Worm (Caenorhabditis elegans) whole organism, L4 larva: ENCODE measurements around the gene col-14.

ENCODE experiments used
- F37D6.2 ChIP-seq: sonication (generic microtip); optimal IDR thresholded peaks from 2 replicates; lab custom pipeline; 2016; ENCODE audit warnings: mild to moderate bottlenecking, missing genetic modification characterization, missing compliant biosample characterization
- T20F7.1 ChIP-seq: fragments of 200-800 bp; sonication (Bioruptor generic); optimal IDR thresholded peaks from 2 replicates; lab custom pipeline; 2018; ENCODE audit warnings: mild to moderate bottlenecking, missing genetic modification characterization, missing compliant biosample characterization
- T26A8.4 ChIP-seq: fragments of 200-800 bp; sonication (Bioruptor generic); IDR thresholded peaks from 2 replicates; pipeline ENCODE4 v1.3.6; 2022; ENCODE audit warnings: missing genetic modification characterization, missing compliant biosample characterization
- ama-1 ChIP-seq: fragments of 150-350 bp; optimal IDR thresholded peaks from 2 replicates; lab custom pipeline; 2014; ENCODE audit warnings: inconsistent platforms, mixed read lengths
- arid-1 ChIP-seq: fragments of 200-800 bp; sonication (Bioruptor generic); conservative IDR thresholded peaks from 2 replicates; pipeline ENCODE4 v1.3.6; 2022; ENCODE audit warnings: missing genetic modification reagents, missing genetic modification characterization, missing compliant biosample characterization
- attf-4 ChIP-seq: sonication (generic microtip); optimal IDR thresholded peaks from 3 replicates; lab custom pipeline; 2017; ENCODE audit warnings: missing biosample characterization, missing genetic modification characterization
- ceh-28 ChIP-seq: fragments of 150-350 bp; optimal IDR thresholded peaks from 2 replicates; lab custom pipeline; 2014; ENCODE audit warnings: missing biosample characterization, missing genetic modification reagents, missing genetic modification characterization
- ceh-62 ChIP-seq: sonication (generic microtip); optimal IDR thresholded peaks from 2 replicates; lab custom pipeline; 2017; ENCODE audit warnings: missing biosample characterization, missing genetic modification characterization
- cey-2 ChIP-seq: sonication (generic microtip); optimal IDR thresholded peaks from 3 replicates; lab custom pipeline; 2017; ENCODE audit warnings: missing genetic modification characterization, mild to moderate bottlenecking, missing compliant biosample characterization, antibody characterized with exemption, borderline replicate concordance; ENCODE audit not compliant: insufficient read depth
- ctbp-1 ChIP-seq: fragments of 200-800 bp; sonication (Bioruptor generic); IDR thresholded peaks from 2 replicates; pipeline ENCODE4 v1.3.6; 2022; ENCODE audit warnings: missing genetic modification reagents, missing genetic modification characterization, missing compliant biosample characterization
- daf-16 ChIP-seq, 3 experiments: sonication (generic microtip); optimal IDR thresholded peaks; 2 replicates each; lab custom pipeline; 2016 to 2017; ENCODE audit warnings: missing genetic modification characterization in 3 of 3, missing genetic modification reagents in 3 of 3, mild to moderate bottlenecking in 2 of 3, missing compliant biosample characterization in 2 of 3, missing biosample characterization in 1 of 3, moderate library complexity in 1 of 3
- dmd-6 ChIP-seq: fragments of 200-800 bp; sonication (Bioruptor generic); IDR thresholded peaks from 2 replicates; pipeline ENCODE4 v1.3.6; 2022; ENCODE audit warnings: missing genetic modification reagents, missing genetic modification characterization, missing compliant biosample characterization
- dmd-8 ChIP-seq: fragments of 200-800 bp; sonication (Bioruptor generic); IDR thresholded peaks from 2 replicates; pipeline ENCODE4 v1.3.6; 2022; ENCODE audit warnings: missing genetic modification characterization, missing compliant biosample characterization
- dpl-1 ChIP-seq: fragments of 150-350 bp; optimal IDR thresholded peaks from 2 replicates; lab custom pipeline; 2014; ENCODE audit warnings: missing biosample characterization, missing genetic modification reagents, missing genetic modification characterization
- dve-1 ChIP-seq: sonication (generic microtip); optimal IDR thresholded peaks from 2 replicates; lab custom pipeline; 2017; ENCODE audit warnings: antibody characterized with exemption, mild to moderate bottlenecking, missing genetic modification characterization, missing compliant biosample characterization; ENCODE audit not compliant: insufficient read depth
- fos-1 ChIP-seq: fragments of 150-350 bp; optimal IDR thresholded peaks from 2 replicates; lab custom pipeline; 2014; ENCODE audit warnings: missing biosample characterization, missing genetic modification characterization
- hif-1 ChIP-seq, 2 experiments: sonication (generic microtip); optimal IDR thresholded peaks; 2 replicates each; lab custom pipeline; 2016 to 2017; ENCODE audit warnings: missing compliant biosample characterization in 2 of 2, missing genetic modification characterization in 2 of 2, missing genetic modification reagents in 2 of 2, missing genotype in 2 of 2, mild to moderate bottlenecking in 1 of 2
- hlh-11 ChIP-seq: fragments of 200-800 bp; sonication (Bioruptor generic); optimal IDR thresholded peaks from 2 replicates; lab custom pipeline; 2018; ENCODE audit warnings: mild to moderate bottlenecking, missing genetic modification characterization, missing compliant biosample characterization
- hlh-30 ChIP-seq: sonication (generic microtip); optimal IDR thresholded peaks from 2 replicates; lab custom pipeline; 2017; ENCODE audit warnings: antibody characterized with exemption, mild to moderate bottlenecking, missing genetic modification characterization, missing compliant biosample characterization; ENCODE audit not compliant: insufficient read depth
- lin-13 ChIP-seq: fragments of 150-350 bp; optimal IDR thresholded peaks from 2 replicates; lab custom pipeline; 2014; ENCODE audit warnings: missing biosample characterization, missing genetic modification reagents, missing genetic modification characterization
- lin-38 ChIP-seq: fragments of 200-800 bp; sonication (Bioruptor generic); IDR thresholded peaks from 2 replicates; pipeline ENCODE4 v1.3.6; 2022; ENCODE audit warnings: missing genetic modification reagents, missing genetic modification characterization, missing compliant biosample characterization
- lsy-2 ChIP-seq, 2 experiments: fragments of 150-350 bp in 1 of 2; sonication (generic microtip) in 1 of 2; optimal IDR thresholded peaks; 2 replicates each; lab custom pipeline; 2014 to 2017; ENCODE audit warnings: missing biosample characterization in 2 of 2, missing genetic modification characterization in 2 of 2
- mep-1 ChIP-seq: fragments of 150-350 bp; sonication (generic microtip); optimal IDR thresholded peaks from 3 replicates; lab custom pipeline; 2014; ENCODE audit warnings: missing biosample characterization, missing genetic modification characterization
- mes-2 ChIP-seq: sonication (generic microtip); optimal IDR thresholded peaks from 2 replicates; lab custom pipeline; 2016; ENCODE audit warnings: missing genotype, mild to moderate bottlenecking, missing genetic modification characterization, missing compliant biosample characterization; ENCODE audit not compliant: poor library complexity, severe bottlenecking
- nhr-102 ChIP-seq: sonication (generic microtip); optimal IDR thresholded peaks from 2 replicates; lab custom pipeline; 2016; ENCODE audit warnings: mild to moderate bottlenecking, missing genetic modification characterization, moderate library complexity, missing compliant biosample characterization
- nhr-111 ChIP-seq: fragments of 200-800 bp; sonication (Bioruptor generic); optimal IDR thresholded peaks from 2 replicates; lab custom pipeline; 2018; ENCODE audit warnings: mild to moderate bottlenecking, missing genetic modification characterization, missing compliant biosample characterization
- nhr-28 ChIP-seq: fragments of 150-350 bp; optimal IDR thresholded peaks from 2 replicates; lab custom pipeline; 2014; ENCODE audit warnings: missing biosample characterization, missing genetic modification characterization
- nhr-6 ChIP-seq: fragments of 150-350 bp; optimal IDR thresholded peaks from 2 replicates; lab custom pipeline; 2014; ENCODE audit warnings: missing biosample characterization, missing genetic modification characterization
- nhr-77 ChIP-seq: fragments of 150-350 bp; optimal IDR thresholded peaks from 2 replicates; lab custom pipeline; 2014; ENCODE audit warnings: missing biosample characterization, missing genetic modification characterization
- pha-4 ChIP-seq, 2 experiments: fragments of 150-350 bp in 1 of 2; fragments of 200-800 bp in 1 of 2; sonication (Bioruptor generic) in 1 of 2; IDR thresholded peaks in 1 of 2; optimal IDR thresholded peaks in 1 of 2; 2 replicates each; pipeline versions ENCODE4 v1.3.6 to Lab custom; 2014 to 2022; ENCODE audit warnings: missing genetic modification characterization in 2 of 2, missing genetic modification reagents in 2 of 2, missing biosample characterization in 1 of 2, missing compliant biosample characterization in 1 of 2
- rbr-2 ChIP-seq: sonication (generic microtip); optimal IDR thresholded peaks from 2 replicates; lab custom pipeline; 2016; ENCODE audit warnings: missing genotype, missing genetic modification characterization, missing compliant biosample characterization
- sdz-12 ChIP-seq: fragments of 200-800 bp; sonication (Bioruptor generic); optimal IDR thresholded peaks from 2 replicates; lab custom pipeline; 2018; ENCODE audit warnings: mild to moderate bottlenecking, missing genetic modification characterization, missing compliant biosample characterization
- snpc-4 ChIP-seq: fragments of 150-350 bp; optimal IDR thresholded peaks from 2 replicates; lab custom pipeline; 2014; ENCODE audit warnings: missing biosample characterization, missing genetic modification characterization
- spr-1 ChIP-seq: sonication (generic microtip); optimal IDR thresholded peaks from 2 replicates; lab custom pipeline; 2016; ENCODE audit warnings: mild to moderate bottlenecking, missing genetic modification characterization, missing compliant biosample characterization
- tag-97 ChIP-seq: fragments of 200-800 bp; sonication (Bioruptor generic); IDR thresholded peaks from 2 replicates; pipeline ENCODE4 v1.3.6; 2022; ENCODE audit warnings: missing genetic modification characterization, missing compliant biosample characterization
- unc-62 ChIP-seq, 3 experiments: fragments of 150-350 bp in 1 of 3; sonication (generic microtip); optimal IDR thresholded peaks in 2 of 3; peaks in 1 of 3; 1 replicate in 1 of 3; 2 replicates in 2 of 3; lab custom pipeline; 2014 to 2017; ENCODE audit warnings: missing biosample characterization in 3 of 3, missing genetic modification characterization in 3 of 3, missing genetic modification reagents in 3 of 3, missing genotype in 1 of 3
- ztf-7 ChIP-seq: fragments of 150-350 bp; optimal IDR thresholded peaks from 2 replicates; lab custom pipeline; 2014; ENCODE audit warnings: missing biosample characterization, missing genetic modification characterization

Gene col-14

ce11 chrIV:7783801-7784411 is 30.7 kb downstream of the col-14 start, which contains the start of gene tag-321 (continued):
- no peak for TF ChIP-seq tag-97 (GFP tag; lab: Robert Waterston, UW)
- TF ChIP-seq, all 104 proteins: peak for 8

DNA sequence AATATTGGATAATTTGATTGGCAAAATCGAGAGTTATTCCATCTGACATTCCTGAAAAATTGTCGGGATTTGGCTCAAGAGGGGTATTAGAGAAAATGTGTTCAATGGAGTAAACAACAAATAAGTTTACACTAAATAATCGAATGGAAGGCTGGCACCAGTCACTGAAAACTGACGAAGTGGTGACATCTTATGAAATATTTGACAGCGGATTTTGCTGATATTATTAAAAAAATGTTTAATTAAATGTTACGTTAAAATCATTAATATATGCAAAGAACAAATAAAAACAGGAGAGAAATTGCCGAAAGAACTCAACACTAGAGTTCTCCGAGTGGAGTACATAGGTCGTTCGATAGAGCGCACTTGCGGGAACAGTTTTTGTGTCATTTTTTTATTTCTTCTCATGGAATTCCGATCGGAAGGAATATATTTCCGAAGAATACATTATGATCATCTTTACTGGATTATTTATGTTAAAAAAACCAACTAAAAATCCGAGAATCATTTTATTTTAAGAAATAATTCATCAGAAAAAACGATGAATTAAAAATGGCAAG is 32.4 kb downstream of the col-14 start, which contains the start of gene tag-322:
tag-322 (minus strand) TSS at position 51 of the 560 bp plus-strand sequence.
- TF ChIP-seq hif-1 (tag; optimal IDR thresholded peaks at IDR 0.05; lab: Kevin White, UChicago) = peak in 1 of 2 experiments; percentile 4
- TF ChIP-seq dmd-8 (GFP tag; lab: Robert Waterston, UW) = no peak
- no peak for TF ChIP-seq unc-62 (GFP tag; optimal IDR thresholded peaks at IDR 0.05 in 1 of 2; lab: Kevin White, UChicago)
- no peak for TF ChIP-seq unc-62 (tag; optimal IDR thresholded peaks at IDR 0.05; lab: Kevin White, UChicago)
- TF ChIP-seq ctbp-1 (GFP tag; lab: Robert Waterston, UW) = no peak
- TF ChIP-seq ama-1 (lab: Kevin White, UChicago) = peak; percentile 44
- peak; percentile 31 for TF ChIP-seq nhr-6
- TF ChIP-seq pha-4 (GFP tag; IDR thresholded peaks at IDR 0.05; lab: Robert Waterston, UW) = no peak
- peak; percentile 18 for TF ChIP-seq pha-4 (tag; optimal IDR thresholded peaks at IDR 0.05; lab: Kevin White, UChicago)
- peak; percentile 21 for TF ChIP-seq lin-13
- TF ChIP-seq nhr-102 (tag; lab: Kevin White, UChicago) = peak; percentile 42
- TF ChIP-seq lsy-2 (tag; optimal IDR thresholded peaks at IDR 0.05; lab: Kevin White, UChicago) = peak; percentile 32 to 92
- TF ChIP-seq attf-4 (tag; lab: Kevin White, UChicago) = no peak
- TF ChIP-seq sdz-12 = no peak
- 0 out of 2 replicates have a peak, but pooled peaks have one; percentile 32 for TF ChIP-seq arid-1 (GFP tag; lab: Robert Waterston, UW)
- peak; percentile 11 for TF ChIP-seq ztf-7
- no peak for TF ChIP-seq snpc-4 (tag; lab: Kevin White, UChicago)
- peak; percentile 54 for TF ChIP-seq hlh-30 (tag; lab: Kevin White, UChicago)
- peak; percentile 71 for TF ChIP-seq dpl-1 (GFP tag; lab: Kevin White, UChicago)
- peak; percentile 42 for TF ChIP-seq nhr-77 (tag; lab: Kevin White, UChicago)
- peak; percentile 32 for TF ChIP-seq hlh-11 (tag; lab: Kevin White, UChicago)
- TF ChIP-seq dve-1 = peak; percentile 70
- peak; percentile 85 for TF ChIP-seq mep-1 (tag; lab: Kevin White, UChicago)
- TF ChIP-seq spr-1 = peak; percentile 58
- peak; percentile 84 for TF ChIP-seq mes-2 (tag; lab: Kevin White, UChicago)
- TF ChIP-seq rbr-2 = peak; percentile 62
- peak in 1 of 2 experiments; percentile 32 for TF ChIP-seq daf-16 (GFP tag; optimal IDR thresholded peaks at IDR 0.05; lab: Kevin White, UChicago)
- peak; percentile 45 for TF ChIP-seq daf-16 (tag; optimal IDR thresholded peaks at IDR 0.05; lab: Kevin White, UChicago)
- TF ChIP-seq cey-2 (tag; lab: Kevin White, UChicago) = no peak
- peak; percentile 96 for TF ChIP-seq lin-38 (GFP tag; lab: Robert Waterston, UW)
- peak; percentile 16 for TF ChIP-seq F37D6.2 (tag; lab: Kevin White, UChicago)
- peak; percentile 47 for TF ChIP-seq T20F7.1 (GFP tag; lab: Kevin White, UChicago)
- TF ChIP-seq fos-1 = no peak
- peak; percentile 25; the same call in 1 of the 2 replicates for TF ChIP-seq dmd-6 (GFP tag; lab: Robert Waterston, UW)
- no peak for TF ChIP-seq ceh-62 (tag; lab: Kevin White, UChicago)
- TF ChIP-seq nhr-28 (tag; lab: Kevin White, UChicago) = peak; percentile 44
- TF ChIP-seq nhr-111 = no peak
- TF ChIP-seq ceh-28 = no peak
- TF ChIP-seq T26A8.4 = no peak
